Worm (Caenorhabditis elegans) whole organism, L1 larva: ENCODE measurements around the gene scl-5.

Experiments used
- C04F5.9 ChIP-seq: sonication (generic microtip); optimal IDR thresholded peaks from 2 replicates; lab custom pipeline; 2016; ENCODE audit warnings: missing genetic modification characterization, missing compliant biosample characterization
- C16A3.4 ChIP-seq: fragments of 150-350 bp; optimal IDR thresholded peaks from 2 replicates; lab custom pipeline; 2014; ENCODE audit warnings: missing biosample characterization, missing genetic modification characterization
- F16B12.6 ChIP-seq: fragments of 150-350 bp; optimal IDR thresholded peaks from 2 replicates; lab custom pipeline; 2014; ENCODE audit warnings: missing biosample characterization, missing genetic modification characterization
- aha-1 ChIP-seq: fragments of 150-350 bp; optimal IDR thresholded peaks from 2 replicates; lab custom pipeline; 2014; ENCODE audit warnings: missing biosample characterization, missing genetic modification characterization
- alr-1 ChIP-seq: fragments of 200-800 bp; sonication (Bioruptor generic); optimal IDR thresholded peaks from 2 replicates; lab custom pipeline; 2018; ENCODE audit warnings: borderline replicate concordance, mild to moderate bottlenecking, missing genetic modification characterization, missing compliant biosample characterization
- aly-2 ChIP-seq: fragments of 150-350 bp; optimal IDR thresholded peaks from 2 replicates; lab custom pipeline; 2014; ENCODE audit warnings: missing biosample characterization, missing genetic modification characterization
- ama-1 ChIP-seq: fragments of 150-350 bp; optimal IDR thresholded peaks from 2 replicates; lab custom pipeline; 2014
- blmp-1 ChIP-seq: fragments of 150-350 bp; optimal IDR thresholded peaks from 2 replicates; lab custom pipeline; 2014; ENCODE audit warnings: missing biosample characterization, missing genetic modification characterization
- ceh-63 ChIP-seq: fragments of 200-800 bp; sonication (Bioruptor generic); optimal IDR thresholded peaks from 2 replicates; lab custom pipeline; 2018; ENCODE audit warnings: mild to moderate bottlenecking, missing genetic modification characterization, missing compliant biosample characterization
- ceh-82 ChIP-seq, 3 experiments: fragments of 150-350 bp in 1 of 3; sonication (generic microtip) in 2 of 3; optimal IDR thresholded peaks; 2 replicates each; lab custom pipeline; 2014 to 2017; ENCODE audit warnings: missing biosample characterization in 3 of 3, missing genetic modification characterization in 3 of 3
- ceh-88 ChIP-seq: fragments of 200-800 bp; sonication (Bioruptor generic); IDR thresholded peaks from 2 replicates; pipeline ENCODE4 v1.3.6; 2022; ENCODE audit warnings: missing genetic modification characterization, missing compliant biosample characterization
- ces-1 ChIP-seq: fragments of 150-350 bp; optimal IDR thresholded peaks from 2 replicates; lab custom pipeline; 2014; ENCODE audit warnings: missing biosample characterization, missing genetic modification reagents, missing genetic modification characterization
- dsc-1 ChIP-seq: sonication (generic microtip); optimal IDR thresholded peaks from 2 replicates; lab custom pipeline; 2016; ENCODE audit warnings: mild to moderate bottlenecking, missing genetic modification characterization, missing compliant biosample characterization
- efl-1 ChIP-seq, 4 experiments: fragments of 150-350 bp; optimal IDR thresholded peaks in 3 of 4; peaks in 1 of 4; 1 replicate in 1 of 4; 2 replicates in 3 of 4; lab custom pipeline; 2014; ENCODE audit warnings: missing biosample characterization in 2 of 4, missing genetic modification characterization in 2 of 4, missing genetic modification reagents in 2 of 4
- efl-3 ChIP-seq: fragments of 200-800 bp; sonication (Bioruptor generic); optimal IDR thresholded peaks from 2 replicates; lab custom pipeline; 2018; ENCODE audit warnings: mild to moderate bottlenecking, missing genetic modification characterization, missing compliant biosample characterization
- egl-13 ChIP-seq: sonication (generic microtip); optimal IDR thresholded peaks from 2 replicates; lab custom pipeline; 2016; ENCODE audit warnings: missing genotype, missing genetic modification reagents, missing genetic modification characterization, missing compliant biosample characterization
- egl-27 ChIP-seq, 2 experiments: fragments of 150-350 bp in 1 of 2; sonication (generic microtip); optimal IDR thresholded peaks; 3 replicates each; lab custom pipeline; 2017 to 2018; ENCODE audit warnings: missing biosample characterization in 2 of 2, missing genetic modification characterization in 2 of 2, missing genetic modification reagents in 2 of 2
- elt-2 ChIP-seq: sonication (generic microtip); optimal IDR thresholded peaks from 2 replicates; lab custom pipeline; 2016; ENCODE audit warnings: missing genetic modification characterization, mild to moderate bottlenecking, inconsistent platforms, missing compliant biosample characterization, missing genetic modification reagents
- elt-3 ChIP-seq, 6 experiments: fragments of 150-350 bp in 1 of 6; sonication (generic microtip); optimal IDR thresholded peaks; 2 replicates each; lab custom pipeline; 2017 to 2018; ENCODE audit warnings: missing biosample characterization in 6 of 6, missing genetic modification characterization in 6 of 6, inconsistent platforms in 1 of 6
- ets-5 ChIP-seq: fragments of 200-800 bp; sonication (Bioruptor generic); IDR thresholded peaks from 2 replicates; pipeline ENCODE4 v1.3.6; 2022; ENCODE audit warnings: missing genetic modification characterization, missing compliant biosample characterization
- fkh-10 ChIP-seq: sonication (generic microtip); optimal IDR thresholded peaks from 2 replicates; lab custom pipeline; 2017; ENCODE audit warnings: missing biosample characterization, missing genetic modification reagents, missing genetic modification characterization
- fkh-8 ChIP-seq: sonication (generic microtip); optimal IDR thresholded peaks from 2 replicates; lab custom pipeline; 2016; ENCODE audit warnings: mild to moderate bottlenecking, missing genetic modification characterization, missing compliant biosample characterization
- grh-1 ChIP-seq: fragments of 200-800 bp; sonication (Bioruptor generic); IDR thresholded peaks from 2 replicates; pipeline ENCODE4 v1.3.6; 2022; ENCODE audit warnings: missing genetic modification reagents, missing genetic modification characterization, missing compliant biosample characterization
- hpl-2 ChIP-seq: fragments of 150-350 bp; optimal IDR thresholded peaks from 2 replicates; lab custom pipeline; 2014; ENCODE audit warnings: missing biosample characterization, missing genetic modification reagents, missing genetic modification characterization
- isw-1 ChIP-seq: fragments of 200-800 bp; sonication (Bioruptor generic); IDR thresholded peaks from 2 replicates; pipeline ENCODE4 v1.3.6; 2022; ENCODE audit warnings: missing genetic modification characterization, missing compliant biosample characterization
- jun-1 ChIP-seq: fragments of 150-350 bp; optimal IDR thresholded peaks from 2 replicates; lab custom pipeline; 2014; ENCODE audit warnings: missing biosample characterization, missing genetic modification reagents, missing genetic modification characterization
- lin-14 ChIP-seq: fragments of 200-800 bp; sonication (Bioruptor generic); optimal IDR thresholded peaks from 2 replicates; lab custom pipeline; 2018; ENCODE audit warnings: mild to moderate bottlenecking, missing genetic modification characterization, moderate library complexity, missing compliant biosample characterization
- lin-39 ChIP-seq: fragments of 150-350 bp; optimal IDR thresholded peaks from 2 replicates; lab custom pipeline; 2014; ENCODE audit warnings: missing biosample characterization, missing genetic modification reagents, missing genetic modification characterization
- mdl-1 ChIP-seq, 2 experiments: fragments of 150-350 bp; optimal IDR thresholded peaks; 2 replicates each; lab custom pipeline; 2014 to 2017; ENCODE audit warnings: missing biosample characterization in 2 of 2, missing genetic modification characterization in 2 of 2, inconsistent platforms in 1 of 2
- mef-2 ChIP-seq: fragments of 150-350 bp; optimal IDR thresholded peaks from 2 replicates; lab custom pipeline; 2014; ENCODE audit warnings: missing biosample characterization, missing genetic modification characterization
- nhr-12 ChIP-seq: sonication (generic microtip); optimal IDR thresholded peaks from 2 replicates; lab custom pipeline; 2017; ENCODE audit warnings: missing biosample characterization, missing genetic modification characterization
- nhr-19 ChIP-seq: fragments of 200-800 bp; sonication (Bioruptor generic); conservative IDR thresholded peaks from 2 replicates; pipeline ENCODE4 v1.3.6; 2022; ENCODE audit warnings: missing genetic modification characterization, missing compliant biosample characterization
- nhr-20 ChIP-seq: sonication (generic microtip); optimal IDR thresholded peaks from 2 replicates; lab custom pipeline; 2016; ENCODE audit warnings: mild to moderate bottlenecking, missing genetic modification characterization, missing compliant biosample characterization
- nhr-28 ChIP-seq: fragments of 150-350 bp; optimal IDR thresholded peaks from 2 replicates; lab custom pipeline; 2014; ENCODE audit warnings: missing biosample characterization, missing genetic modification characterization
- nhr-47 ChIP-seq: sonication (generic microtip); optimal IDR thresholded peaks from 2 replicates; lab custom pipeline; 2016; ENCODE audit warnings: mild to moderate bottlenecking, missing genetic modification characterization, moderate library complexity, missing compliant biosample characterization
- nhr-71 ChIP-seq: sonication (generic microtip); optimal IDR thresholded peaks from 2 replicates; lab custom pipeline; 2016; ENCODE audit warnings: mild to moderate bottlenecking, missing genetic modification characterization, moderate library complexity, missing compliant biosample characterization
- nhr-76 ChIP-seq: sonication (generic microtip); optimal IDR thresholded peaks from 2 replicates; lab custom pipeline; 2017; ENCODE audit warnings: missing biosample characterization, missing genetic modification characterization
- nhr-77 ChIP-seq: fragments of 150-350 bp; optimal IDR thresholded peaks from 2 replicates; lab custom pipeline; 2014; ENCODE audit warnings: missing biosample characterization, missing genetic modification characterization
- nhr-84 ChIP-seq: sonication (generic microtip); optimal IDR thresholded peaks from 2 replicates; lab custom pipeline; 2017; ENCODE audit warnings: missing biosample characterization, missing genetic modification characterization
- pax-3 ChIP-seq: fragments of 200-800 bp; sonication (Bioruptor generic); optimal IDR thresholded peaks from 2 replicates; lab custom pipeline; 2018; ENCODE audit warnings: mild to moderate bottlenecking, missing genetic modification characterization, moderate library complexity, missing compliant biosample characterization
- rnt-1 ChIP-seq: sonication (generic microtip); optimal IDR thresholded peaks from 2 replicates; lab custom pipeline; 2016; ENCODE audit warnings: mild to moderate bottlenecking, missing genetic modification characterization, moderate library complexity, missing compliant biosample characterization
- sox-4 ChIP-seq: sonication (generic microtip); optimal IDR thresholded peaks from 2 replicates; lab custom pipeline; 2016; ENCODE audit warnings: missing genetic modification characterization, missing compliant biosample characterization
- sptf-1 ChIP-seq: fragments of 150-350 bp; optimal IDR thresholded peaks from 2 replicates; lab custom pipeline; 2014; ENCODE audit warnings: missing biosample characterization, missing genetic modification characterization
- swsn-7 ChIP-seq: sonication (generic microtip); optimal IDR thresholded peaks from 2 replicates; lab custom pipeline; 2016; ENCODE audit warnings: missing genetic modification characterization, missing compliant biosample characterization
- tbx-2 ChIP-seq: sonication (generic microtip); optimal IDR thresholded peaks from 2 replicates; lab custom pipeline; 2016; ENCODE audit warnings: missing genetic modification characterization, missing compliant biosample characterization
- unc-130 ChIP-seq: fragments of 150-350 bp; optimal IDR thresholded peaks from 2 replicates; lab custom pipeline; 2017; ENCODE audit warnings: missing biosample characterization, missing genetic modification characterization, inconsistent platforms
- unc-30 ChIP-seq: sonication (generic microtip); optimal IDR thresholded peaks from 2 replicates; lab custom pipeline; 2017; ENCODE audit warnings: missing biosample characterization, missing genetic modification characterization
- unc-86 ChIP-seq: sonication (generic microtip); optimal IDR thresholded peaks from 2 replicates; lab custom pipeline; 2016; ENCODE audit warnings: missing genetic modification characterization, missing compliant biosample characterization
- unc-98 ChIP-seq: fragments of 200-800 bp; sonication (Bioruptor generic); IDR thresholded peaks from 2 replicates; pipeline ENCODE4 v1.3.6; 2022; ENCODE audit warnings: missing genetic modification characterization, missing compliant biosample characterization
- xbp-1 ChIP-seq: sonication (generic microtip); optimal IDR thresholded peaks from 2 replicates; lab custom pipeline; 2016; ENCODE audit warnings: missing genetic modification characterization, missing compliant biosample characterization
- zip-4 ChIP-seq: fragments of 200-800 bp; sonication (Bioruptor generic); optimal IDR thresholded peaks from 2 replicates; lab custom pipeline; 2018; ENCODE audit warnings: mild to moderate bottlenecking, missing genetic modification characterization, moderate library complexity, missing compliant biosample characterization

scl-5 gene

DNA sequence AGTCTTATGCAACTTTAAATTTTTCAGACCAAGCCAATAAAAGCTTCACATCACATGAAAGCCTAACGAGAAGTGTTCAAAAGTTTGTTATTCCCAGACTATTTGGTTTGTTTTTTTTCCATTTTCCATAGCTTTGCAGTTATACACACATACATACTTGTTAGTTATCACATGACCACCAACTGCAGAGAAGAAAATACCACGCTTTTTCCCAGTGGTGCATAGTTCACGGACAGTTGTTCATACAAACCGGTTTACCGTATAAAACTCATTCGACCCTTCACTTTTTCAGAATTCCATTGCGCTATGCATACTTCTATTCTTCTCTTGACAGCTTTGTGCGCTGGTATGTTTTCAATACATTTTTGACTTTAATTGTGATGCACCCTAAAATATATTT, at the start of gene scl-5:
TSS of gene scl-5 (plus strand) at position 301 of the 400 bp plus-strand sequence.
- no peak for TF ChIP-seq nhr-19
- no peak for TF ChIP-seq C04F5.9
- no peak for TF ChIP-seq nhr-76 (tag; lab: Kevin White, UChicago)
- no peak for TF ChIP-seq elt-3 (tag; optimal IDR thresholded peaks at IDR 0.05; lab: Kevin White, UChicago)
- TF ChIP-seq nhr-12 (tag; lab: Kevin White, UChicago) = no peak
- TF ChIP-seq ceh-88 = no peak

DNA sequence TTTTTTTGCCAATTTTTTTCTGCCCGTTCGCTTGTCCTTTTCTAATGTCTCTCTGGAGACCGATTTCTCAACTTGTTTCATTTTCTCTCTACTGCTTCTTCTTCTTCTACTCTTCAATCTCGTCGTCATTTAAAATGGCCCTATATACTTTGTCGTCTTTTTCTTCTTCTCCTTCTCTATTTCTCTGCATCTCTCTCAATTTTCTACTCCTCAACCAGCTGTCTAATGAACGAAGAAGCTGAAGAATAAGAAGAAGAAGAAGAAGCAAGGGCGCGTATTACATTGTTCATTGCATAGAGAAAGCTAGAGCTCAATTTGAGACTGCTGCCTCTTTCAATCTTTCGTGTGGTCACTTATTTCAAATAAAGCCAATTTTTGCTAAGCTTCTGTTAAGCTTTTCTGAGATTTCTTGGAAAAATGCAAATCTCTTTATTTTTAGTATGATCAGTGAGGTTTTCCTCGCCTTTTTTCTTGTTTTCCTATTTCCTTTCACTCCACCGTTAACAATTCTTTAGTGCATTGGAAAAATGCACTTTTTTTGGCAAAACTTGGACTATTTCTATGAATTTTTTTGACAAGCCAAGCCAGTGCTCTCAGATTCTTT, 47.9 kb upstream of the scl-5 start:
- no peak for TF ChIP-seq alr-1 (tag; lab: Kevin White, UChicago)
- TF ChIP-seq unc-98 (GFP tag; lab: Robert Waterston, UW) = no peak
- TF ChIP-seq F16B12.6 (tag; lab: Kevin White, UChicago) = no peak
- no peak for TF ChIP-seq ets-5
- no peak for TF ChIP-seq aha-1 (tag; lab: Kevin White, UChicago)
- TF ChIP-seq unc-30 (tag; lab: Kevin White, UChicago) = no peak
- TF ChIP-seq nhr-20 (tag; lab: Kevin White, UChicago) = no peak
- no peak for TF ChIP-seq aly-2 (tag; lab: Kevin White, UChicago)
- TF ChIP-seq efl-3 (GFP tag; lab: Kevin White, UChicago) = no peak
- no peak for TF ChIP-seq ama-1 (lab: Kevin White, UChicago)
- TF ChIP-seq mef-2 (tag; lab: Kevin White, UChicago) = no peak
- TF ChIP-seq tbx-2 (tag; lab: Kevin White, UChicago) = no peak
- peak; percentile 87 for TF ChIP-seq lin-14 (GFP tag; lab: Kevin White, UChicago)
- no peak for TF ChIP-seq ces-1 (GFP tag; lab: Kevin White, UChicago)
- no peak for TF ChIP-seq nhr-84 (tag; lab: Kevin White, UChicago)
- TF ChIP-seq nhr-77 (tag; lab: Kevin White, UChicago) = no peak
- TF ChIP-seq nhr-71 = peak; percentile 37
- TF ChIP-seq blmp-1 (tag; lab: Kevin White, UChicago) = no peak
- no peak for TF ChIP-seq ceh-63 (GFP tag; lab: Kevin White, UChicago)
- peak; percentile 15 for TF ChIP-seq swsn-7
- no peak for TF ChIP-seq C04F5.9
- TF ChIP-seq ceh-82 (tag; optimal IDR thresholded peaks at IDR 0.05; lab: Kevin White, UChicago) = peak in 1 of 3 experiments; percentile 11
- TF ChIP-seq fkh-10 (GFP tag; lab: Kevin White, UChicago) = peak; percentile 11
- no peak for TF ChIP-seq isw-1 (GFP tag; lab: Robert Waterston, UW)
- TF ChIP-seq jun-1 (tag; lab: Kevin White, UChicago) = no peak
- no peak for TF ChIP-seq xbp-1 (tag; lab: Kevin White, UChicago)
- TF ChIP-seq zip-4 (GFP tag; lab: Kevin White, UChicago) = no peak
- TF ChIP-seq pax-3 (tag; lab: Kevin White, UChicago) = peak; percentile 28
- no peak for TF ChIP-seq mdl-1 (tag; optimal IDR thresholded peaks at IDR 0.05; lab: Kevin White, UChicago)
- peak; percentile 30 for TF ChIP-seq rnt-1 (tag; lab: Kevin White, UChicago)
- TF ChIP-seq hpl-2 = no peak
- no peak for TF ChIP-seq sptf-1 (tag; lab: Kevin White, UChicago)
- no peak for TF ChIP-seq sox-4 (tag; lab: Kevin White, UChicago)
- no peak for TF ChIP-seq lin-39 (tag; lab: Kevin White, UChicago)
- no peak for TF ChIP-seq grh-1 (GFP tag; lab: Robert Waterston, UW)
- no peak for TF ChIP-seq egl-27 (tag; optimal IDR thresholded peaks at IDR 0.05; lab: Kevin White, UChicago)
- TF ChIP-seq unc-130 (tag; lab: Kevin White, UChicago) = no peak
- peak; percentile 24 to 29 for TF ChIP-seq efl-1 (optimal IDR thresholded peaks at IDR 0.05; lab: Kevin White, UChicago)
- TF ChIP-seq efl-1 (GFP tag; optimal IDR thresholded peaks at IDR 0.05 in 1 of 2; lab: Kevin White, UChicago) = no peak
- no peak for TF ChIP-seq elt-2 (tag; lab: Kevin White, UChicago)
- TF ChIP-seq nhr-19 = no peak
- no peak for TF ChIP-seq C16A3.4
- TF ChIP-seq fkh-8 = peak; percentile 53
- TF ChIP-seq unc-86 (tag; lab: Kevin White, UChicago) = no peak
- TF ChIP-seq nhr-28 (tag; lab: Kevin White, UChicago) = no peak
- no peak for TF ChIP-seq egl-13 (tag; lab: Kevin White, UChicago)
- TF ChIP-seq nhr-47 (tag; lab: Kevin White, UChicago) = peak; percentile 43
- TF ChIP-seq dsc-1 (tag; lab: Kevin White, UChicago) = peak; percentile 89
